Worm (Caenorhabditis elegans): ENCODE measurements around the gene F31E3.6.
A peak's percentile ranks its signal among the peaks of the same experiment; 100 is the strongest.

F31E3.6 gene

ce11 chrIII:6971662-6972284 lies 10.1 kb upstream of the F31E3.6 start, which contains the start of the genes eef-1A.1 and rfc-4:
TSS of gene eef-1A.1 (minus strand) at chrIII:6971712.
TSS of gene rfc-4 (plus strand) at chrIII:6972253.
- peak; percentile 55 for TF ChIP-seq egl-27 (tag; optimal IDR thresholded peaks at IDR 0.05)
- TF ChIP-seq snpc-4 (tag; optimal IDR thresholded peaks at IDR 0.05), result peak; percentile 86
- no peak for TF ChIP-seq unc-39 (tag; optimal IDR thresholded peaks at IDR 0.05)
- TF ChIP-seq lin-39 (tag; optimal IDR thresholded peaks at IDR 0.05), result no peak
- peak; percentile 98 to 100 for TF ChIP-seq lsy-2 (tag; optimal IDR thresholded peaks at IDR 0.05)
- peak; percentile 92 for TF ChIP-seq mab-5 (tag; optimal IDR thresholded peaks at IDR 0.05)
- TF ChIP-seq nhr-12 (tag; optimal IDR thresholded peaks at IDR 0.05), result peak; percentile 68
- TF ChIP-seq zag-1 (tag; optimal IDR thresholded peaks at IDR 0.05), result peak; percentile 83
- peak; percentile 18 for TF ChIP-seq nhr-10 (tag; optimal IDR thresholded peaks at IDR 0.05)
- peak; percentile 81 for TF ChIP-seq ceh-82 (tag; optimal IDR thresholded peaks at IDR 0.05)
- TF ChIP-seq unc-55 (GFP tag; optimal IDR thresholded peaks at IDR 0.05), result peak; percentile 99
- TF ChIP-seq C34F6.9 (tag; optimal IDR thresholded peaks at IDR 0.05), result peak; percentile 100
- peak; percentile 79 for TF ChIP-seq R02D3.7 (tag; optimal IDR thresholded peaks at IDR 0.05)
- TF ChIP-seq lin-11 (tag; optimal IDR thresholded peaks at IDR 0.05), result peak; percentile 98
- peak; percentile 97 for TF ChIP-seq gmeb-1 (tag; optimal IDR thresholded peaks at IDR 0.05)
- TF ChIP-seq mdl-1 (tag; optimal IDR thresholded peaks at IDR 0.05), result peak in 1 of 2 experiments; percentile 78
- TF ChIP-seq ama-1 (optimal IDR thresholded peaks at IDR 0.05), result peak; percentile 90
- TF ChIP-seq elt-3 (tag; optimal IDR thresholded peaks at IDR 0.05), result no peak
- TF ChIP-seq ZK546.5 (tag; optimal IDR thresholded peaks at IDR 0.05), result peak; percentile 98
- no peak for TF ChIP-seq aly-2 (tag; optimal IDR thresholded peaks at IDR 0.05)
- TF ChIP-seq fos-1 (tag; optimal IDR thresholded peaks at IDR 0.05), result peak; percentile 98
- peak; percentile 86 for TF ChIP-seq blmp-1 (tag; optimal IDR thresholded peaks at IDR 0.05; ENCODE audit: insufficient read depth)
- TF ChIP-seq F13H6.1 (tag; optimal IDR thresholded peaks at IDR 0.05), result peak; percentile 87
- peak; percentile 87 for TF ChIP-seq ceh-16 (tag; optimal IDR thresholded peaks at IDR 0.05)
- TF ChIP-seq peb-1 (tag; optimal IDR thresholded peaks at IDR 0.05), result no peak
- peak; percentile 95 for TF ChIP-seq nhr-21 (tag; optimal IDR thresholded peaks at IDR 0.05)
- peak; percentile 88 for TF ChIP-seq ztf-4 (tag; optimal IDR thresholded peaks at IDR 0.05)
- TF ChIP-seq elt-1 (tag; optimal IDR thresholded peaks at IDR 0.05), result no peak
- no peak for TF ChIP-seq dmd-4 (tag; optimal IDR thresholded peaks at IDR 0.05)
- TF ChIP-seq alr-1 (tag; optimal IDR thresholded peaks at IDR 0.05), result no peak
- peak; percentile 98 for TF ChIP-seq nhr-25 (tag; optimal IDR thresholded peaks at IDR 0.05)
- peak; percentile 96 for TF ChIP-seq sem-4 (tag; optimal IDR thresholded peaks at IDR 0.05)
- TF ChIP-seq nhr-11 (tag; optimal IDR thresholded peaks at IDR 0.05), result no peak
- no peak for TF ChIP-seq nhr-23 (tag; optimal IDR thresholded peaks at IDR 0.05)
- peak; percentile 47 for TF ChIP-seq nhr-237 (tag; optimal IDR thresholded peaks at IDR 0.05)
- peak; percentile 97 for TF ChIP-seq lin-13 (GFP tag; optimal IDR thresholded peaks at IDR 0.05)
- peak; percentile 93 for TF ChIP-seq sma-9 (GFP tag; optimal IDR thresholded peaks at IDR 0.05)
- TF ChIP-seq sma-9 (tag; optimal IDR thresholded peaks at IDR 0.05), result no peak
- TF ChIP-seq nhr-77 (tag; optimal IDR thresholded peaks at IDR 0.05), result peak; percentile 71
- TF ChIP-seq skn-1 (tag; optimal IDR thresholded peaks at IDR 0.05), result peak; percentile 91
- no peak for TF ChIP-seq unc-62 (GFP tag; optimal IDR thresholded peaks at IDR 0.05)
- TF ChIP-seq sma-3 (GFP tag; optimal IDR thresholded peaks at IDR 0.05), result peak; percentile 98
- TF ChIP-seq crh-2 (tag; optimal IDR thresholded peaks at IDR 0.05), result peak; percentile 98
- TF ChIP-seq nhr-129 (tag; optimal IDR thresholded peaks at IDR 0.05), result peak; percentile 99
- TF ChIP-seq ztf-11 (tag; optimal IDR thresholded peaks at IDR 0.05), result no peak
- no peak for TF ChIP-seq mbf-1 (tag; optimal IDR thresholded peaks at IDR 0.05)
- TF ChIP-seq nhr-6 (tag; optimal IDR thresholded peaks at IDR 0.05), result peak; percentile 97
- no peak for TF ChIP-seq ztf-1 (GFP tag; conservative IDR thresholded peaks at IDR 0.05)
- peak; percentile 88 for TF ChIP-seq Y55F3AM.14 (GFP tag; optimal IDR thresholded peaks at IDR 0.05)

Measured in whole organism, L2 larva.